Worm (Caenorhabditis elegans) whole organism, early embryonic: Measurements from ENCODE around the gene T28C6.5.

Experiments used
- hmg-4 ChIP-seq: fragments of 200-800 bp; sonication (Bioruptor generic); optimal IDR thresholded peaks from 2 replicates; lab custom pipeline; 2018; ENCODE audit warnings: mild to moderate bottlenecking, missing genetic modification characterization, missing compliant biosample characterization
- tbx-37 ChIP-seq: fragments of 200-800 bp; sonication (Bioruptor generic); conservative IDR thresholded peaks from 2 replicates; pipeline ENCODE4 v1.3.6; 2022; ENCODE audit warnings: missing genetic modification reagents, missing genetic modification characterization, missing compliant biosample characterization

DNA sequence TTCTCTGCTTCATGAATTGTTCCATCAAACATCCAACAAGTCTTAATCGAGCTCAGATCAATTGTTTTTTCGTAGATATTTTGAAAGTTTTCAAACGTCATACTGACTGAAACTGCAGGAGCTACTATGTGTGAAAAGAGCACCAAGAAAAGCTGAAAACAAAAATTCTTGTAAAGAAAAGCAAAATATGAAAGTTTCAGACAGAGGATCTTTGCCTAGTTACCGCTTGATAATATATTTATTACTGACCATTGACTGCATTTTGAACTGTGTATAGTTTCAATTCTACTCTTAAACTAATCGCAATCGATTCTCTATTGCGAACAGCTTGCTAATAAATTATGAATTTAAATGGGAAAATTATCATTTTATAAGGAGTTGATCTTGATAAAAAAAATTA lies 23.0 kb upstream of the T28C6.5 start, which contains the start of gene clec-182:
- no peak for TF ChIP-seq tbx-37 (GFP tag; lab: Robert Waterston, UW)
- no peak for TF ChIP-seq hmg-4 (GFP tag; lab: Kevin White, UChicago)
